Worm (Caenorhabditis elegans) whole organism, L4 larva: ENCODE results near the gene col-78.

Experiments used
- F26F4.8 ChIP-seq: fragments of 200-800 bp; sonication (Bioruptor generic); conservative IDR thresholded peaks from 2 replicates; pipeline ENCODE4 v1.3.6; 2022; ENCODE audit warnings: missing genetic modification characterization, missing compliant biosample characterization
- F44E2.7 ChIP-seq: fragments of 200-800 bp; sonication (Bioruptor generic); IDR thresholded peaks from 2 replicates; pipeline ENCODE4 v2.1.2; 2022; ENCODE audit warnings: missing genetic modification characterization, missing compliant biosample characterization
- Y105C5A.15 ChIP-seq: fragments of 200-800 bp; sonication (Bioruptor generic); IDR thresholded peaks from 2 replicates; pipeline ENCODE4 v1.3.6; 2022; ENCODE audit warnings: missing genetic modification characterization, missing compliant biosample characterization
- Y75B8A.6 ChIP-seq: fragments of 200-800 bp; sonication (Bioruptor generic); IDR thresholded peaks from 2 replicates; pipeline ENCODE4 v1.3.6; 2022; ENCODE audit warnings: missing genetic modification reagents, missing genetic modification characterization, missing compliant biosample characterization
- ZK337.2 ChIP-seq: fragments of 200-800 bp; sonication (Bioruptor generic); IDR thresholded peaks from 2 replicates; pipeline ENCODE4 v1.3.6; 2022; ENCODE audit warnings: missing genetic modification reagents, missing genetic modification characterization, missing compliant biosample characterization
- aly-2 ChIP-seq: sonication (generic microtip); optimal IDR thresholded peaks from 2 replicates; lab custom pipeline; 2018; ENCODE audit warnings: missing biosample characterization, missing genetic modification characterization
- ama-1 ChIP-seq: fragments of 150-350 bp; optimal IDR thresholded peaks from 2 replicates; lab custom pipeline; 2014; ENCODE audit warnings: inconsistent platforms, mixed read lengths
- attf-4 ChIP-seq: sonication (generic microtip); optimal IDR thresholded peaks from 3 replicates; lab custom pipeline; 2017; ENCODE audit warnings: missing biosample characterization, missing genetic modification characterization
- ceh-28 ChIP-seq: fragments of 150-350 bp; optimal IDR thresholded peaks from 2 replicates; lab custom pipeline; 2014; ENCODE audit warnings: missing biosample characterization, missing genetic modification reagents, missing genetic modification characterization
- ceh-32 ChIP-seq: sonication (generic microtip); optimal IDR thresholded peaks from 2 replicates; lab custom pipeline; 2016; ENCODE audit warnings: mild to moderate bottlenecking, missing genetic modification characterization, missing compliant biosample characterization; ENCODE audit not compliant: poor library complexity
- ceh-82 ChIP-seq: sonication (generic microtip); optimal IDR thresholded peaks from 2 replicates; lab custom pipeline; 2017; ENCODE audit warnings: missing biosample characterization, missing genetic modification characterization
- ctbp-1 ChIP-seq: fragments of 200-800 bp; sonication (Bioruptor generic); IDR thresholded peaks from 2 replicates; pipeline ENCODE4 v1.3.6; 2022; ENCODE audit warnings: missing genetic modification reagents, missing genetic modification characterization, missing compliant biosample characterization
- daf-12 ChIP-seq: fragments of 150-350 bp; optimal IDR thresholded peaks from 2 replicates; lab custom pipeline; 2014; ENCODE audit warnings: missing biosample characterization, missing genetic modification reagents, missing genetic modification characterization
- daf-16 ChIP-seq, 3 experiments: sonication (generic microtip); optimal IDR thresholded peaks; 2 replicates each; lab custom pipeline; 2016 to 2017; ENCODE audit warnings: missing genetic modification characterization in 3 of 3, missing genetic modification reagents in 3 of 3, mild to moderate bottlenecking in 2 of 3, missing compliant biosample characterization in 2 of 3, missing biosample characterization in 1 of 3, moderate library complexity in 1 of 3
- dmd-6 ChIP-seq: fragments of 200-800 bp; sonication (Bioruptor generic); IDR thresholded peaks from 2 replicates; pipeline ENCODE4 v1.3.6; 2022; ENCODE audit warnings: missing genetic modification reagents, missing genetic modification characterization, missing compliant biosample characterization
- dmd-8 ChIP-seq: fragments of 200-800 bp; sonication (Bioruptor generic); IDR thresholded peaks from 2 replicates; pipeline ENCODE4 v1.3.6; 2022; ENCODE audit warnings: missing genetic modification characterization, missing compliant biosample characterization
- dmd-9 ChIP-seq: fragments of 200-800 bp; sonication (Bioruptor generic); IDR thresholded peaks from 2 replicates; pipeline ENCODE4 v1.3.6; 2022; ENCODE audit warnings: missing genetic modification reagents, missing genetic modification characterization, missing compliant biosample characterization
- dpl-1 ChIP-seq: fragments of 150-350 bp; optimal IDR thresholded peaks from 2 replicates; lab custom pipeline; 2014; ENCODE audit warnings: missing biosample characterization, missing genetic modification reagents, missing genetic modification characterization
- dve-1 ChIP-seq: sonication (generic microtip); optimal IDR thresholded peaks from 2 replicates; lab custom pipeline; 2017; ENCODE audit warnings: antibody characterized with exemption, mild to moderate bottlenecking, missing genetic modification characterization, missing compliant biosample characterization; ENCODE audit not compliant: insufficient read depth
- egl-43 ChIP-seq: fragments of 200-800 bp; sonication (Bioruptor generic); IDR thresholded peaks from 2 replicates; pipeline ENCODE4 v1.3.6; 2022; ENCODE audit warnings: missing genetic modification reagents, missing genetic modification characterization, missing compliant biosample characterization
- fkh-10 ChIP-seq: fragments of 150-350 bp; optimal IDR thresholded peaks from 2 replicates; lab custom pipeline; 2014; ENCODE audit warnings: missing biosample characterization, missing genetic modification reagents, missing genetic modification characterization
- fos-1 ChIP-seq: fragments of 150-350 bp; optimal IDR thresholded peaks from 2 replicates; lab custom pipeline; 2014; ENCODE audit warnings: missing biosample characterization, missing genetic modification characterization
- hlh-11 ChIP-seq: fragments of 200-800 bp; sonication (Bioruptor generic); optimal IDR thresholded peaks from 2 replicates; lab custom pipeline; 2018; ENCODE audit warnings: mild to moderate bottlenecking, missing genetic modification characterization, missing compliant biosample characterization
- hlh-30 ChIP-seq: sonication (generic microtip); optimal IDR thresholded peaks from 2 replicates; lab custom pipeline; 2017; ENCODE audit warnings: antibody characterized with exemption, mild to moderate bottlenecking, missing genetic modification characterization, missing compliant biosample characterization; ENCODE audit not compliant: insufficient read depth
- hmg-1.1 ChIP-seq: fragments of 200-800 bp; sonication (Bioruptor generic); IDR thresholded peaks from 2 replicates; pipeline ENCODE4 v1.3.6; 2022; ENCODE audit warnings: missing genetic modification reagents, missing genetic modification characterization, missing compliant biosample characterization
- lin-1 ChIP-seq: fragments of 200-800 bp; sonication (Bioruptor generic); IDR thresholded peaks from 2 replicates; pipeline ENCODE4 v1.3.6; 2022; ENCODE audit warnings: missing genetic modification reagents, missing genetic modification characterization, missing compliant biosample characterization
- lin-13 ChIP-seq: fragments of 150-350 bp; optimal IDR thresholded peaks from 2 replicates; lab custom pipeline; 2014; ENCODE audit warnings: missing biosample characterization, missing genetic modification reagents, missing genetic modification characterization
- lin-39 ChIP-seq: fragments of 150-350 bp; optimal IDR thresholded peaks from 2 replicates; lab custom pipeline; 2014; ENCODE audit warnings: missing biosample characterization, missing genetic modification reagents, missing genetic modification characterization
- lir-3 ChIP-seq: sonication (generic microtip); optimal IDR thresholded peaks from 2 replicates; lab custom pipeline; 2016; ENCODE audit warnings: mild to moderate bottlenecking, missing genetic modification characterization, missing compliant biosample characterization
- lsy-2 ChIP-seq, 2 experiments: fragments of 150-350 bp in 1 of 2; sonication (generic microtip) in 1 of 2; optimal IDR thresholded peaks; 2 replicates each; lab custom pipeline; 2014 to 2017; ENCODE audit warnings: missing biosample characterization in 2 of 2, missing genetic modification characterization in 2 of 2
- madf-5 ChIP-seq, 2 experiments: fragments of 200-800 bp; sonication (Bioruptor generic); IDR thresholded peaks; 2 replicates each; pipeline ENCODE4 v1.3.6; 2022; ENCODE audit warnings: missing compliant biosample characterization in 2 of 2, missing genetic modification characterization in 2 of 2
- madf-9 ChIP-seq: fragments of 200-800 bp; sonication (Bioruptor generic); conservative IDR thresholded peaks from 2 replicates; pipeline ENCODE4 v1.3.6; 2022; ENCODE audit warnings: missing genetic modification reagents, missing genetic modification characterization, missing compliant biosample characterization
- mxl-3 ChIP-seq: fragments of 200-800 bp; sonication (Bioruptor generic); optimal IDR thresholded peaks from 2 replicates; lab custom pipeline; 2018; ENCODE audit warnings: mild to moderate bottlenecking, missing genetic modification characterization, missing compliant biosample characterization
- nhr-10 ChIP-seq: fragments of 150-350 bp; optimal IDR thresholded peaks from 2 replicates; lab custom pipeline; 2014; ENCODE audit warnings: missing biosample characterization, missing genetic modification characterization
- nhr-102 ChIP-seq: sonication (generic microtip); optimal IDR thresholded peaks from 2 replicates; lab custom pipeline; 2016; ENCODE audit warnings: mild to moderate bottlenecking, missing genetic modification characterization, moderate library complexity, missing compliant biosample characterization
- nhr-237 ChIP-seq: sonication (generic microtip); optimal IDR thresholded peaks from 2 replicates; lab custom pipeline; 2017; ENCODE audit warnings: missing biosample characterization, missing genetic modification characterization
- nhr-28 ChIP-seq: fragments of 150-350 bp; optimal IDR thresholded peaks from 2 replicates; lab custom pipeline; 2014; ENCODE audit warnings: missing biosample characterization, missing genetic modification characterization
- nhr-41 ChIP-seq: fragments of 200-800 bp; sonication (Bioruptor generic); IDR thresholded peaks from 2 replicates; pipeline ENCODE4 v1.3.6; 2022; ENCODE audit warnings: missing genetic modification reagents, missing genetic modification characterization, missing compliant biosample characterization
- nhr-42 ChIP-seq: fragments of 200-800 bp; sonication (Bioruptor generic); IDR thresholded peaks from 2 replicates; pipeline ENCODE4 v1.3.6; 2022; ENCODE audit warnings: missing genetic modification characterization, missing compliant biosample characterization
- nhr-6 ChIP-seq: fragments of 150-350 bp; optimal IDR thresholded peaks from 2 replicates; lab custom pipeline; 2014; ENCODE audit warnings: missing biosample characterization, missing genetic modification characterization
- nhr-76 ChIP-seq: fragments of 150-350 bp; optimal IDR thresholded peaks from 2 replicates; lab custom pipeline; 2014; ENCODE audit warnings: missing biosample characterization, missing genetic modification characterization
- pha-4 ChIP-seq, 2 experiments: fragments of 150-350 bp in 1 of 2; fragments of 200-800 bp in 1 of 2; sonication (Bioruptor generic) in 1 of 2; IDR thresholded peaks in 1 of 2; optimal IDR thresholded peaks in 1 of 2; 2 replicates each; pipeline versions ENCODE4 v1.3.6 to Lab custom; 2014 to 2022; ENCODE audit warnings: missing genetic modification characterization in 2 of 2, missing genetic modification reagents in 2 of 2, missing biosample characterization in 1 of 2, missing compliant biosample characterization in 1 of 2
- pqm-1 ChIP-seq: sonication (generic microtip); optimal IDR thresholded peaks from 2 replicates; lab custom pipeline; 2017; ENCODE audit warnings: missing biosample characterization, missing genetic modification characterization
- set-16 ChIP-seq: fragments of 200-800 bp; sonication (Bioruptor generic); IDR thresholded peaks from 2 replicates; pipeline ENCODE4 v1.3.6; 2022; ENCODE audit warnings: missing genetic modification reagents, missing genetic modification characterization, missing compliant biosample characterization
- skn-1 ChIP-seq: fragments of 150-350 bp; optimal IDR thresholded peaks from 2 replicates; lab custom pipeline; 2014; ENCODE audit warnings: missing biosample characterization, missing genetic modification characterization
- snpc-4 ChIP-seq: fragments of 150-350 bp; optimal IDR thresholded peaks from 2 replicates; lab custom pipeline; 2014; ENCODE audit warnings: missing biosample characterization, missing genetic modification characterization
- spr-3 ChIP-seq: fragments of 200-800 bp; sonication (Bioruptor generic); optimal IDR thresholded peaks from 2 replicates; lab custom pipeline; 2018; ENCODE audit warnings: mild to moderate bottlenecking, missing genetic modification characterization, missing compliant biosample characterization
- tra-1 ChIP-seq: fragments of 200-800 bp; sonication (Bioruptor generic); IDR thresholded peaks from 2 replicates; pipeline ENCODE4 v1.3.6; 2022; ENCODE audit warnings: missing genetic modification reagents, missing genetic modification characterization, missing compliant biosample characterization
- vab-7 ChIP-seq: fragments of 200-800 bp; sonication (Bioruptor generic); IDR thresholded peaks from 2 replicates; pipeline ENCODE4 v1.3.6; 2022; ENCODE audit warnings: missing genetic modification reagents, missing genetic modification characterization, missing compliant biosample characterization
- zfp-2 ChIP-seq: sonication (generic microtip); optimal IDR thresholded peaks from 2 replicates; lab custom pipeline; 2016; ENCODE audit warnings: mild to moderate bottlenecking, missing genetic modification characterization, missing compliant biosample characterization

col-78 gene

ce11 chrII:9165762-9166460, 13.6 kb downstream of the col-78 start, which contains the start of gene W07A12.8:
Gene W07A12.8, minus strand, starts transcription at chrII:9165812.
- TF ChIP-seq lin-1 (peak; percentile 52; the same call in 1 of the 2 replicates), nhr-76 (tag; lab: Kevin White, UChicago) (no peak), ZK337.2 (GFP tag; lab: Robert Waterston, UW) (no peak), dmd-9 (no peak), ceh-28 (tag; lab: Kevin White, UChicago) (no peak), ama-1 (no peak), spr-3 (GFP tag; lab: Kevin White, UChicago) (no peak), aly-2 (no peak), Y75B8A.6 (no peak), daf-16 (GFP tag; optimal IDR thresholded peaks at IDR 0.05; lab: Kevin White, UChicago) (no peak), daf-16 (tag; optimal IDR thresholded peaks at IDR 0.05; lab: Kevin White, UChicago) (peak; percentile 66), madf-9 (GFP tag; lab: Robert Waterston, UW) (no peak), nhr-102 (tag; lab: Kevin White, UChicago) (no peak), egl-43 (GFP tag; lab: Robert Waterston, UW) (no peak), hmg-1.1 (GFP tag; lab: Robert Waterston, UW) (no peak), Y105C5A.15 (GFP tag; lab: Robert Waterston, UW) (no peak), ceh-32 (tag; lab: Kevin White, UChicago) (no peak), F26F4.8 (GFP tag; lab: Robert Waterston, UW) (no peak), daf-12 (tag; lab: Kevin White, UChicago) (no peak), attf-4 (no peak), nhr-10 (tag; lab: Kevin White, UChicago) (no peak), pha-4 (GFP tag; IDR thresholded peaks at IDR 0.05; lab: Robert Waterston, UW) (no peak), pha-4 (tag; optimal IDR thresholded peaks at IDR 0.05; lab: Kevin White, UChicago) (no peak), nhr-28 (tag; lab: Kevin White, UChicago) (no peak), ctbp-1 (GFP tag; lab: Robert Waterston, UW) (no peak), nhr-237 (no peak), nhr-6 (tag; lab: Kevin White, UChicago) (no peak), snpc-4 (tag; lab: Kevin White, UChicago) (no peak), pqm-1 (tag; lab: Kevin White, UChicago) (peak; percentile 55), zfp-2 (tag; lab: Kevin White, UChicago) (no peak), dmd-8 (no peak), lsy-2 (tag; optimal IDR thresholded peaks at IDR 0.05; lab: Kevin White, UChicago) (no peak), fkh-10 (GFP tag; lab: Kevin White, UChicago) (no peak), lir-3 (no peak), set-16 (GFP tag; lab: Robert Waterston, UW) (no peak), tra-1 (GFP tag; lab: Robert Waterston, UW) (0 out of 2 replicates have a peak, but pooled peaks have one; percentile 60), madf-5 (GFP tag; IDR thresholded peaks at IDR 0.05; lab: Robert Waterston, UW) (no peak), lin-13 (GFP tag; lab: Kevin White, UChicago) (no peak), skn-1 (tag; lab: Kevin White, UChicago) (no peak), nhr-41 (GFP tag; lab: Robert Waterston, UW) (no peak), F44E2.7 (no peak), dpl-1 (GFP tag; lab: Kevin White, UChicago) (no peak), lin-39 (tag; lab: Kevin White, UChicago) (no peak), mxl-3 (GFP tag; lab: Kevin White, UChicago) (no peak), nhr-42 (no peak), ceh-82 (tag; lab: Kevin White, UChicago) (no peak), dmd-6 (GFP tag; lab: Robert Waterston, UW) (peak; percentile 91; the same call in 1 of the 2 replicates), hlh-11 (tag; lab: Kevin White, UChicago) (peak; percentile 32), fos-1 (tag; lab: Kevin White, UChicago) (no peak), vab-7 (GFP tag; lab: Robert Waterston, UW) (no peak), hlh-30 (tag; lab: Kevin White, UChicago) (no peak), dve-1 (tag; lab: Kevin White, UChicago) (peak; percentile 12)
